Worm (Caenorhabditis elegans) whole organism, late embryonic: Measurements from ENCODE around the gene meg-1.
A peak's percentile ranks its signal among the peaks of the same experiment; 100 is the strongest.

Experiments
- C08G9.2 ChIP-seq: sonication (generic microtip); optimal IDR thresholded peaks from 2 replicates; lab custom pipeline; 2016; ENCODE audit warnings: mild to moderate bottlenecking, missing genetic modification characterization, moderate library complexity, missing compliant biosample characterization
- C38D4.7 ChIP-seq: fragments of 200-800 bp; sonication (Bioruptor generic); optimal IDR thresholded peaks from 2 replicates; lab custom pipeline; 2018; ENCODE audit warnings: mild to moderate bottlenecking, missing genetic modification characterization, moderate library complexity, missing compliant biosample characterization
- F13H6.1 ChIP-seq: sonication (generic microtip); optimal IDR thresholded peaks from 2 replicates; lab custom pipeline; 2016; ENCODE audit warnings: missing genetic modification characterization, missing compliant biosample characterization
- K02D7.2 ChIP-seq: sonication (generic microtip); optimal IDR thresholded peaks from 2 replicates; lab custom pipeline; 2017; ENCODE audit warnings: mild to moderate bottlenecking, missing genetic modification characterization, missing compliant biosample characterization
- K09A11.1 ChIP-seq: sonication (generic microtip); optimal IDR thresholded peaks from 2 replicates; lab custom pipeline; 2017; ENCODE audit warnings: antibody characterized with exemption, mild to moderate bottlenecking, missing genetic modification characterization, missing compliant biosample characterization; ENCODE audit not compliant: insufficient read depth
- T23F11.4 ChIP-seq: fragments of 200-800 bp; sonication (Bioruptor generic); optimal IDR thresholded peaks from 2 replicates; lab custom pipeline; 2018; ENCODE audit warnings: mild to moderate bottlenecking, missing genetic modification characterization, missing compliant biosample characterization
- Y22D7AL.16 ChIP-seq: sonication (generic microtip); optimal IDR thresholded peaks from 2 replicates; lab custom pipeline; 2016; ENCODE audit warnings: missing genetic modification characterization, missing compliant biosample characterization
- ahr-1 ChIP-seq: sonication (generic microtip); optimal IDR thresholded peaks from 2 replicates; lab custom pipeline; 2016; ENCODE audit warnings: missing genetic modification characterization, missing compliant biosample characterization
- ama-1 ChIP-seq: fragments of 150-350 bp; optimal IDR thresholded peaks from 2 replicates; lab custom pipeline; 2014
- ceh-14 ChIP-seq: sonication (generic microtip); optimal IDR thresholded peaks from 2 replicates; lab custom pipeline; 2016; ENCODE audit warnings: missing genotype, missing genetic modification characterization, missing compliant biosample characterization
- ceh-18 ChIP-seq: sonication (generic microtip); optimal IDR thresholded peaks from 2 replicates; lab custom pipeline; 2016; ENCODE audit warnings: missing genetic modification characterization, missing compliant biosample characterization
- ceh-22 ChIP-seq: sonication (generic microtip); optimal IDR thresholded peaks from 2 replicates; lab custom pipeline; 2017; ENCODE audit warnings: missing biosample characterization, missing genetic modification characterization
- ceh-24 ChIP-seq: sonication (generic microtip); optimal IDR thresholded peaks from 2 replicates; lab custom pipeline; 2016; ENCODE audit warnings: mild to moderate bottlenecking, missing genetic modification characterization, missing compliant biosample characterization
- ceh-30 ChIP-seq: fragments of 150-350 bp; optimal IDR thresholded peaks from 2 replicates; lab custom pipeline; 2014; ENCODE audit warnings: missing biosample characterization, missing genetic modification characterization
- ceh-31 ChIP-seq: sonication (generic microtip); optimal IDR thresholded peaks from 2 replicates; lab custom pipeline; 2016; ENCODE audit warnings: missing genetic modification characterization, missing compliant biosample characterization
- ceh-34 ChIP-seq: sonication (generic microtip); optimal IDR thresholded peaks from 2 replicates; lab custom pipeline; 2016; ENCODE audit warnings: mild to moderate bottlenecking, missing genetic modification characterization, missing compliant biosample characterization
- ceh-48 ChIP-seq: sonication (generic microtip); optimal IDR thresholded peaks from 2 replicates; lab custom pipeline; 2016; ENCODE audit warnings: missing genetic modification characterization, inconsistent platforms, missing compliant biosample characterization
- ceh-9 ChIP-seq: sonication (generic microtip); optimal IDR thresholded peaks from 2 replicates; lab custom pipeline; 2016; ENCODE audit warnings: mild to moderate bottlenecking, missing genetic modification characterization, inconsistent platforms, missing compliant biosample characterization
- dve-1 ChIP-seq: sonication (generic microtip); optimal IDR thresholded peaks from 2 replicates; lab custom pipeline; 2017; ENCODE audit warnings: antibody characterized with exemption, mild to moderate bottlenecking, missing genetic modification characterization, missing compliant biosample characterization
- elt-4 ChIP-seq: sonication (generic microtip); optimal IDR thresholded peaks from 2 replicates; lab custom pipeline; 2016; ENCODE audit warnings: missing genetic modification characterization, missing compliant biosample characterization
- ets-4 ChIP-seq: sonication (generic microtip); optimal IDR thresholded peaks from 2 replicates; lab custom pipeline; 2016; ENCODE audit warnings: missing genetic modification characterization, missing compliant biosample characterization
- eyg-1 ChIP-seq: sonication (generic microtip); optimal IDR thresholded peaks from 2 replicates; lab custom pipeline; 2016; ENCODE audit warnings: missing genotype, missing genetic modification characterization, missing compliant biosample characterization
- fax-1 ChIP-seq: sonication (generic microtip); optimal IDR thresholded peaks from 2 replicates; lab custom pipeline; 2016; ENCODE audit warnings: missing genotype, missing genetic modification characterization, missing compliant biosample characterization
- fkh-10 ChIP-seq: fragments of 150-350 bp; optimal IDR thresholded peaks from 2 replicates; lab custom pipeline; 2014; ENCODE audit warnings: missing biosample characterization, missing genetic modification reagents, missing genetic modification characterization
- gmeb-2 ChIP-seq: sonication (generic microtip); optimal IDR thresholded peaks from 2 replicates; lab custom pipeline; 2016; ENCODE audit warnings: missing genetic modification characterization, inconsistent platforms, missing compliant biosample characterization
- hlh-13 ChIP-seq: fragments of 200-800 bp; sonication (Bioruptor generic); optimal IDR thresholded peaks from 2 replicates; lab custom pipeline; 2018; ENCODE audit warnings: mild to moderate bottlenecking, missing genetic modification characterization, missing compliant biosample characterization
- hlh-15 ChIP-seq: sonication (generic microtip); optimal IDR thresholded peaks from 2 replicates; lab custom pipeline; 2016; ENCODE audit warnings: missing genetic modification characterization, missing compliant biosample characterization
- hlh-30 ChIP-seq: sonication (generic microtip); optimal IDR thresholded peaks from 2 replicates; lab custom pipeline; 2017; ENCODE audit warnings: antibody characterized with exemption, missing genetic modification characterization, missing compliant biosample characterization; ENCODE audit not compliant: insufficient read depth
- hlh-6 ChIP-seq: sonication (generic microtip); optimal IDR thresholded peaks from 2 replicates; lab custom pipeline; 2016; ENCODE audit warnings: missing genotype, missing genetic modification characterization, missing compliant biosample characterization
- lim-6 ChIP-seq: sonication (generic microtip); optimal IDR thresholded peaks from 2 replicates; lab custom pipeline; 2016; ENCODE audit warnings: missing genetic modification characterization, missing compliant biosample characterization
- lin-11 ChIP-seq: fragments of 200-800 bp; sonication (Bioruptor generic); optimal IDR thresholded peaks from 2 replicates; lab custom pipeline; 2018; ENCODE audit warnings: mild to moderate bottlenecking, missing genetic modification characterization, missing compliant biosample characterization
- madf-2 ChIP-seq: sonication (generic microtip); optimal IDR thresholded peaks from 2 replicates; lab custom pipeline; 2017; ENCODE audit warnings: missing genetic modification characterization, missing compliant biosample characterization
- nhr-11 ChIP-seq: fragments of 150-350 bp; optimal IDR thresholded peaks from 2 replicates; lab custom pipeline; 2014; ENCODE audit warnings: missing biosample characterization, missing genetic modification characterization
- pag-3 ChIP-seq: sonication (generic microtip); optimal IDR thresholded peaks from 2 replicates; lab custom pipeline; 2016; ENCODE audit warnings: missing compliant biosample characterization, missing genetic modification characterization, borderline replicate concordance
- pat-9 ChIP-seq: fragments of 200-800 bp; sonication (Bioruptor generic); optimal IDR thresholded peaks from 2 replicates; lab custom pipeline; 2018; ENCODE audit warnings: mild to moderate bottlenecking, missing genetic modification characterization, moderate library complexity, missing compliant biosample characterization
- pha-2 ChIP-seq: sonication (generic microtip); optimal IDR thresholded peaks from 2 replicates; lab custom pipeline; 2017; ENCODE audit warnings: mild to moderate bottlenecking, missing genetic modification characterization, missing compliant biosample characterization
- pqm-1 ChIP-seq: sonication (generic microtip); optimal IDR thresholded peaks from 2 replicates; lab custom pipeline; 2016; ENCODE audit warnings: missing genetic modification characterization, missing compliant biosample characterization
- pros-1 ChIP-seq: fragments of 150-350 bp; optimal IDR thresholded peaks from 2 replicates; lab custom pipeline; 2014; ENCODE audit warnings: missing biosample characterization, missing genetic modification reagents, missing genetic modification characterization
- sdc-2 ChIP-seq: sonication (generic microtip); optimal IDR thresholded peaks from 2 replicates; lab custom pipeline; 2016; ENCODE audit warnings: missing genotype, missing genetic modification characterization, missing compliant biosample characterization
- sox-2 ChIP-seq: fragments of 200-800 bp; sonication (Bioruptor generic); IDR thresholded peaks from 2 replicates; pipeline ENCODE4 v1.3.6; 2022; ENCODE audit warnings: missing genetic modification reagents, missing genetic modification characterization, missing compliant biosample characterization
- syd-9 ChIP-seq: sonication (generic microtip); optimal IDR thresholded peaks from 2 replicates; lab custom pipeline; 2016; ENCODE audit warnings: mild to moderate bottlenecking, missing genetic modification characterization, moderate library complexity, missing compliant biosample characterization
- unc-3 ChIP-seq, 2 experiments: fragments of 200-800 bp in 1 of 2; sonication (Bioruptor generic) in 1 of 2; sonication (generic microtip) in 1 of 2; conservative IDR thresholded peaks in 1 of 2; optimal IDR thresholded peaks in 1 of 2; 2 replicates each; pipeline versions ENCODE4 v1.3.6 to Lab custom; 2016 to 2022; ENCODE audit warnings: missing compliant biosample characterization in 2 of 2, missing genetic modification characterization in 2 of 2, missing genetic modification reagents in 1 of 2
- unc-42 ChIP-seq: sonication (generic microtip); optimal IDR thresholded peaks from 2 replicates; lab custom pipeline; 2016; ENCODE audit warnings: missing genotype, missing genetic modification characterization, missing compliant biosample characterization
- unc-55 ChIP-seq: sonication (generic microtip); optimal IDR thresholded peaks from 2 replicates; lab custom pipeline; 2017; ENCODE audit warnings: missing biosample characterization, missing genetic modification reagents, missing genetic modification characterization
- unc-86 ChIP-seq: sonication (generic microtip); optimal IDR thresholded peaks from 2 replicates; lab custom pipeline; 2016; ENCODE audit warnings: missing genetic modification characterization, missing compliant biosample characterization
- ztf-16 ChIP-seq: sonication (generic microtip); optimal IDR thresholded peaks from 2 replicates; lab custom pipeline; 2017; ENCODE audit warnings: missing genetic modification characterization, missing compliant biosample characterization

meg-1 gene

ce11 chrX:13950620-13951152 is 21.3 kb upstream of the meg-1 start (continued):
- TF ChIP-seq Y22D7AL.16, result no peak
- TF ChIP-seq sdc-2 (tag; lab: Kevin White, UChicago), result peak; percentile 39
- no peak for TF ChIP-seq hlh-15 (tag; lab: Kevin White, UChicago)
- no peak for TF ChIP-seq hlh-6 (tag; lab: Kevin White, UChicago)
- TF ChIP-seq K09A11.1 (tag; lab: Kevin White, UChicago), result no peak
- TF ChIP-seq unc-42, result no peak
- no peak for TF ChIP-seq C38D4.7 (GFP tag; lab: Kevin White, UChicago)
- TF ChIP-seq unc-55 (GFP tag; lab: Kevin White, UChicago), result peak; percentile 44
- no peak for TF ChIP-seq pros-1 (tag; lab: Kevin White, UChicago)
- peak; percentile 56 for TF ChIP-seq ceh-34 (tag; lab: Kevin White, UChicago)
- peak; percentile 28 for TF ChIP-seq sox-2 (GFP tag; lab: Robert Waterston, UW)
- TF ChIP-seq elt-4 (tag; lab: Kevin White, UChicago), result no peak
- TF ChIP-seq ceh-14, result no peak
- TF ChIP-seq K02D7.2 (tag; lab: Kevin White, UChicago), result no peak
- peak; percentile 4 for TF ChIP-seq T23F11.4
- TF ChIP-seq C08G9.2 (tag; lab: Kevin White, UChicago), result peak; percentile 14
- TF ChIP-seq ceh-22 (tag; lab: Kevin White, UChicago), result peak; percentile 45
- no peak for TF ChIP-seq dve-1 (tag; lab: Kevin White, UChicago)
- TF ChIP-seq hlh-13, result no peak
- TF ChIP-seq ceh-48 (tag; lab: Kevin White, UChicago), result no peak
- no peak for TF ChIP-seq ceh-30 (tag; lab: Kevin White, UChicago)
- TF ChIP-seq unc-3 (GFP tag; conservative IDR thresholded peaks at IDR 0.05; lab: Robert Waterston, UW), result no peak
- no peak for TF ChIP-seq unc-3 (tag; optimal IDR thresholded peaks at IDR 0.05; lab: Kevin White, UChicago)
- peak; percentile 68 for TF ChIP-seq F13H6.1
- no peak for TF ChIP-seq ahr-1 (tag; lab: Kevin White, UChicago)
- TF ChIP-seq lin-11, result no peak
- no peak for TF ChIP-seq ceh-24
- TF ChIP-seq gmeb-2 (tag; lab: Kevin White, UChicago), result no peak
- TF ChIP-seq madf-2, result peak; percentile 5
- no peak for TF ChIP-seq pag-3 (tag; lab: Kevin White, UChicago)
- peak; percentile 44 for TF ChIP-seq hlh-30
- no peak for TF ChIP-seq unc-86 (tag; lab: Kevin White, UChicago)
- no peak for TF ChIP-seq lim-6 (tag; lab: Kevin White, UChicago)
- TF ChIP-seq pha-2 (tag; lab: Kevin White, UChicago), result no peak
- TF ChIP-seq ceh-9 (tag; lab: Kevin White, UChicago), result no peak
- TF ChIP-seq ama-1 (lab: Kevin White, UChicago), result no peak
- TF ChIP-seq fax-1 (tag; lab: Kevin White, UChicago), result no peak

- TF ChIP-seq ceh-31 (tag; lab: Kevin White, UChicago) (no peak), eyg-1 (tag; lab: Kevin White, UChicago) (no peak), pqm-1 (tag; lab: Kevin White, UChicago) (no peak), ama-1 (lab: Kevin White, UChicago) (no peak), nhr-11 (tag; lab: Kevin White, UChicago) (no peak), ceh-22 (tag; lab: Kevin White, UChicago) (no peak), ceh-14 (no peak), pat-9 (no peak), syd-9 (tag; lab: Kevin White, UChicago) (no peak), ceh-18 (no peak), gmeb-2 (tag; lab: Kevin White, UChicago) (no peak), elt-4 (tag; lab: Kevin White, UChicago) (no peak), fkh-10 (GFP tag; lab: Kevin White, UChicago) (no peak), ceh-30 (tag; lab: Kevin White, UChicago) (no peak), ets-4 (tag; lab: Kevin White, UChicago) (no peak), ztf-16 (tag; lab: Kevin White, UChicago) (no peak), hlh-30 (no peak)
Measured at ce11 chrX:13948810-13949209, 19.4 kb upstream of the meg-1 start, which contains the start of gene alg-1. Gene alg-1 (plus strand): TSS chrX:13949110.
